In genomic region chr3L:15775498-15775897, dm6 we compare ENCODE assay signal across 1 fruit fly cellular context.
TF ChIP-seq lines count a peak whose summit lies in the region.

No protein-coding gene starts in this region.

TF ChIP-seq in whole organism, embryonic, 481 proteins besides CTCF, POLR2A, EP300 and RAD21 (continued from another document and continues in another):
- TF ChIP-seq CG14710 (tag; optimal IDR thresholded peaks at IDR 0.05; lab: Kevin White, UChicago) (peak; percentile 55), vfl (GFP tag; optimal IDR thresholded peaks at IDR 0.05; lab: Kevin White, UChicago) (no peak), h (optimal IDR thresholded peaks at IDR 0.05; lab: Kevin White, UChicago) (no peak), CG13775 (GFP tag; optimal IDR thresholded peaks at IDR 0.05; lab: Kevin White, UChicago) (peak; percentile 6), CG3065 (GFP tag; optimal IDR thresholded peaks at IDR 0.05; lab: Kevin White, UChicago) (no peak), eyg (GFP tag; optimal IDR thresholded peaks at IDR 0.05; lab: Kevin White, UChicago) (no peak), chn (GFP tag; optimal IDR thresholded peaks at IDR 0.05; lab: Kevin White, UChicago) (no peak), B-H2 (GFP tag; optimal IDR thresholded peaks at IDR 0.05; lab: Kevin White, UChicago) (no peak), CG7357 (GFP tag; IDR thresholded peaks at IDR 0.05; lab: Robert Waterston, UW) (0 out of 3 replicates have a peak, but pooled peaks have one; percentile 13), Ptx1 (GFP tag; IDR thresholded peaks at IDR 0.05; lab: Robert Waterston, UW) (no peak), sqz (GFP tag; optimal IDR thresholded peaks at IDR 0.05; lab: Kevin White, UChicago) (no peak), lola (GFP tag; optimal IDR thresholded peaks at IDR 0.05; lab: Kevin White, UChicago) (peak in 1 of 3 experiments; percentile 58), lov (optimal IDR thresholded peaks at IDR 0.05; lab: Kevin White, UChicago) (no peak), lov (GFP tag; IDR thresholded peaks at IDR 0.05; lab: Robert Waterston, UW) (0 out of 3 replicates have a peak, but pooled peaks have one; percentile 26), CG17361 (GFP tag; IDR thresholded peaks at IDR 0.05; lab: Robert Waterston, UW) (peak; percentile 65; the same call in 2 of the 3 replicates), eve (GFP tag; optimal IDR thresholded peaks at IDR 0.05; lab: Kevin White, UChicago) (peak in 1 of 2 experiments; percentile 2), Mrtf (GFP tag; IDR thresholded peaks at IDR 0.05; lab: Robert Waterston, UW) (no peak), zfh1 (GFP tag; IDR thresholded peaks at IDR 0.05; lab: Robert Waterston, UW) (no peak), CG8924 (tag; optimal IDR thresholded peaks at IDR 0.05; lab: Kevin White, UChicago) (peak; percentile 39), CG10366 (GFP tag; IDR thresholded peaks at IDR 0.05; lab: Robert Waterston, UW) (no peak), CG9932 (GFP tag; IDR thresholded peaks at IDR 0.05; lab: Robert Waterston, UW) (no peak), CG11504 (tag; optimal IDR thresholded peaks at IDR 0.05; lab: Kevin White, UChicago) (peak; percentile 62), H15 (GFP tag; IDR thresholded peaks at IDR 0.05; lab: Robert Waterston, UW) (no peak), CG2678 (tag; optimal IDR thresholded peaks at IDR 0.05; lab: Kevin White, UChicago) (peak; percentile 44), ase (GFP tag; IDR thresholded peaks at IDR 0.05; lab: Robert Waterston, UW) (no peak), ems (GFP tag; optimal IDR thresholded peaks at IDR 0.05; lab: Kevin White, UChicago) (no peak), CG5953 (GFP tag; IDR thresholded peaks at IDR 0.05; lab: Robert Waterston, UW) (no peak), CG17328 (GFP tag; IDR thresholded peaks at IDR 0.05; lab: Robert Waterston, UW) (no peak), Hr78 (GFP tag; optimal IDR thresholded peaks at IDR 0.05; lab: Kevin White, UChicago) (no peak), kah (GFP tag; optimal IDR thresholded peaks at IDR 0.05; lab: Kevin White, UChicago) (no peak), Kr (GFP tag; optimal IDR thresholded peaks at IDR 0.05; lab: Kevin White, UChicago) (no peak), cato (GFP tag; optimal IDR thresholded peaks at IDR 0.05; lab: Kevin White, UChicago; ENCODE audit: borderline replicate concordance) (no peak), E2f2 (GFP tag; IDR thresholded peaks at IDR 0.05; lab: Robert Waterston, UW) (no peak), CG15479 (GFP tag; optimal IDR thresholded peaks at IDR 0.05; lab: Kevin White, UChicago) (no peak), tio (GFP tag; optimal IDR thresholded peaks at IDR 0.05; lab: Kevin White, UChicago) (peak; percentile 5), trem (tag; optimal IDR thresholded peaks at IDR 0.05; lab: Kevin White, UChicago) (peak; percentile 12), row (GFP tag; IDR thresholded peaks at IDR 0.05; lab: Robert Waterston, UW) (peak; percentile 11; the same call in 1 of the 3 replicates), CG6683 (GFP tag; optimal IDR thresholded peaks at IDR 0.05; lab: Kevin White, UChicago) (no peak), CG3995 (GFP tag; optimal IDR thresholded peaks at IDR 0.05; lab: Kevin White, UChicago) (no peak), nerfin-1 (tag; optimal IDR thresholded peaks at IDR 0.05; lab: Kevin White, UChicago) (no peak), HHEX (GFP tag; optimal IDR thresholded peaks at IDR 0.05; lab: Kevin White, UChicago) (no peak), vvl (GFP tag; IDR thresholded peaks at IDR 0.05; lab: Robert Waterston, UW) (no peak), CG10147 (GFP tag; optimal IDR thresholded peaks at IDR 0.05; lab: Kevin White, UChicago) (peak; percentile 1), CG9797 (GFP tag; optimal IDR thresholded peaks at IDR 0.05; lab: Kevin White, UChicago) (no peak), grau (tag; optimal IDR thresholded peaks at IDR 0.05; lab: Kevin White, UChicago) (peak; percentile 39), tll (GFP tag; optimal IDR thresholded peaks at IDR 0.05; lab: Kevin White, UChicago) (no peak), Hr51 (GFP tag; optimal IDR thresholded peaks at IDR 0.05; lab: Kevin White, UChicago) (peak in 1 of 2 experiments; percentile 31), NFAT (GFP tag; IDR thresholded peaks at IDR 0.05; lab: Robert Waterston, UW) (no peak), nom (GFP tag; optimal IDR thresholded peaks at IDR 0.05; lab: Kevin White, UChicago) (no peak), sna (GFP tag; IDR thresholded peaks at IDR 0.05; lab: Robert Waterston, UW; ENCODE audit: partially characterized antibody) (no peak), Dip2 (GFP tag; IDR thresholded peaks at IDR 0.05; lab: Robert Waterston, UW) (no peak), gem (tag; optimal IDR thresholded peaks at IDR 0.05; lab: Kevin White, UChicago) (peak; percentile 52), CG4820 (GFP tag; optimal IDR thresholded peaks at IDR 0.05; lab: Kevin White, UChicago) (peak; percentile 5), CG9727 (GFP tag; optimal IDR thresholded peaks at IDR 0.05; lab: Kevin White, UChicago) (peak; percentile 22), Xrp1 (GFP tag; IDR thresholded peaks at IDR 0.05; lab: Robert Waterston, UW) (peak; percentile 40; the same call in 1 of the 2 replicates), CG6689 (GFP tag; IDR thresholded peaks at IDR 0.05; lab: Robert Waterston, UW) (no peak), CG32772 (GFP tag; IDR thresholded peaks at IDR 0.05; lab: Robert Waterston, UW) (no peak), Vsx1 (GFP tag; optimal IDR thresholded peaks at IDR 0.05; lab: Kevin White, UChicago) (no peak), chif (GFP tag; optimal IDR thresholded peaks at IDR 0.05; lab: Kevin White, UChicago) (no peak), CG11247 (GFP tag; IDR thresholded peaks at IDR 0.05; lab: Robert Waterston, UW) (no peak), CkIIα-i1 (GFP tag; IDR thresholded peaks at IDR 0.05; lab: Robert Waterston, UW) (no peak), Six4 (GFP tag; optimal IDR thresholded peaks at IDR 0.05; lab: Kevin White, UChicago) (no peak), ranshi (GFP tag; IDR thresholded peaks at IDR 0.05; lab: Robert Waterston, UW) (no peak), CG11696 (GFP tag; IDR thresholded peaks at IDR 0.05; lab: Robert Waterston, UW) (no peak), CG12391 (tag; optimal IDR thresholded peaks at IDR 0.05; lab: Kevin White, UChicago) (peak; percentile 39), CG14860 (GFP tag; IDR thresholded peaks at IDR 0.05; lab: Robert Waterston, UW; ENCODE audit: partially characterized antibody) (no peak), nau (GFP tag; optimal IDR thresholded peaks at IDR 0.05; lab: Kevin White, UChicago) (no peak), hth (optimal IDR thresholded peaks at IDR 0.05; lab: Kevin White, UChicago) (no peak), CG15269 (tag; optimal IDR thresholded peaks at IDR 0.05; lab: Kevin White, UChicago) (no peak), scrt (GFP tag; optimal IDR thresholded peaks at IDR 0.05; lab: Kevin White, UChicago) (no peak), CG8359 (GFP tag; optimal IDR thresholded peaks at IDR 0.05; lab: Kevin White, UChicago; ENCODE audit: borderline replicate concordance) (peak; percentile 1), CG7963 (GFP tag; IDR thresholded peaks at IDR 0.05; lab: Robert Waterston, UW; ENCODE audit: partially characterized antibody) (no peak), CG4424 (GFP tag; optimal IDR thresholded peaks at IDR 0.05; lab: Kevin White, UChicago) (peak; percentile 37), toy (GFP tag; IDR thresholded peaks at IDR 0.05; lab: Robert Waterston, UW) (no peak), sob (GFP tag; IDR thresholded peaks at IDR 0.05; lab: Robert Waterston, UW) (no peak), CG32767 (GFP tag; IDR thresholded peaks at IDR 0.05; lab: Robert Waterston, UW) (no peak), peb (GFP tag; IDR thresholded peaks at IDR 0.05; lab: Robert Waterston, UW) (no peak), Xbp1 (GFP tag; optimal IDR thresholded peaks at IDR 0.05; lab: Kevin White, UChicago) (peak; percentile 11), Sox102F (GFP tag; optimal IDR thresholded peaks at IDR 0.05; lab: Kevin White, UChicago) (peak; percentile 38), zen (tag; optimal IDR thresholded peaks at IDR 0.05; lab: Kevin White, UChicago) (peak; percentile 4), Max (GFP tag; optimal IDR thresholded peaks at IDR 0.05; lab: Kevin White, UChicago) (peak; percentile 2), CG12219 (GFP tag; optimal IDR thresholded peaks at IDR 0.05; lab: Kevin White, UChicago) (no peak), slbo (GFP tag; IDR thresholded peaks at IDR 0.05; lab: Robert Waterston, UW) (no peak), gce (GFP tag; IDR thresholded peaks at IDR 0.05; lab: Robert Waterston, UW) (no peak), ttk (GFP tag; IDR thresholded peaks at IDR 0.05; lab: Robert Waterston, UW) (no peak), HLH4C (GFP tag; IDR thresholded peaks at IDR 0.05; lab: Robert Waterston, UW; ENCODE audit: partially characterized antibody) (no peak), Dek (tag; optimal IDR thresholded peaks at IDR 0.05; lab: Kevin White, UChicago) (no peak), Abd-B (GFP tag; optimal IDR thresholded peaks at IDR 0.05; lab: Kevin White, UChicago) (no peak), odd (GFP tag; optimal IDR thresholded peaks at IDR 0.05; lab: Kevin White, UChicago) (peak; percentile 11), CG4854 (GFP tag; optimal IDR thresholded peaks at IDR 0.05; lab: Kevin White, UChicago) (no peak), fd64A (GFP tag; optimal IDR thresholded peaks at IDR 0.05; lab: Kevin White, UChicago) (no peak), Hr39 (optimal IDR thresholded peaks at IDR 0.05; lab: Kevin White, UChicago) (no peak), CoRest (tag; optimal IDR thresholded peaks at IDR 0.05; lab: Kevin White, UChicago) (peak; percentile 23), stc (GFP tag; IDR thresholded peaks at IDR 0.05; lab: Robert Waterston, UW) (no peak), fd96Cb (tag; optimal IDR thresholded peaks at IDR 0.05; lab: Kevin White, UChicago) (peak; percentile 47), CG8290 (GFP tag; optimal IDR thresholded peaks at IDR 0.05; lab: Kevin White, UChicago) (no peak), CG8290 (tag; optimal IDR thresholded peaks at IDR 0.05; lab: Kevin White, UChicago) (no peak), CG18476 (GFP tag; optimal IDR thresholded peaks at IDR 0.05; lab: Kevin White, UChicago) (no peak), CG4282 (GFP tag; optimal IDR thresholded peaks at IDR 0.05; lab: Kevin White, UChicago) (no peak), NC2β (GFP tag; optimal IDR thresholded peaks at IDR 0.05; lab: Kevin White, UChicago) (no peak), lmd (GFP tag; IDR thresholded peaks at IDR 0.05; lab: Robert Waterston, UW) (no peak), CG18262 (tag; optimal IDR thresholded peaks at IDR 0.05; lab: Kevin White, UChicago) (peak; percentile 52), Adf1 (GFP tag; IDR thresholded peaks at IDR 0.05; lab: Robert Waterston, UW) (no peak), CG34422 (GFP tag; IDR thresholded peaks at IDR 0.05; lab: Robert Waterston, UW) (no peak), Blimp-1 (GFP tag; optimal IDR thresholded peaks at IDR 0.05; lab: Kevin White, UChicago) (peak; percentile 46), CG2712 (tag; optimal IDR thresholded peaks at IDR 0.05; lab: Kevin White, UChicago) (peak; percentile 46), Doc2 (GFP tag; IDR thresholded peaks at IDR 0.05; lab: Robert Waterston, UW) (no peak), kni (GFP tag; optimal IDR thresholded peaks at IDR 0.05; lab: Kevin White, UChicago) (no peak), pho (GFP tag; optimal IDR thresholded peaks at IDR 0.05; lab: Kevin White, UChicago) (no peak), gt (GFP tag; IDR thresholded peaks at IDR 0.05; lab: Robert Waterston, UW) (no peak), tap (tag; optimal IDR thresholded peaks at IDR 0.05; lab: Kevin White, UChicago) (peak; percentile 17), CG13424 (tag; optimal IDR thresholded peaks at IDR 0.05; lab: Kevin White, UChicago) (peak; percentile 29), dan (GFP tag; IDR thresholded peaks at IDR 0.05; lab: Robert Waterston, UW) (no peak), Fer1 (GFP tag; optimal IDR thresholded peaks at IDR 0.05; lab: Kevin White, UChicago) (peak; percentile 13), CG17568 (GFP tag; optimal IDR thresholded peaks at IDR 0.05; lab: Kevin White, UChicago) (no peak), run (tag; optimal IDR thresholded peaks at IDR 0.05; lab: Kevin White, UChicago) (no peak), CG17802 (tag; optimal IDR thresholded peaks at IDR 0.05; lab: Kevin White, UChicago) (no peak), sr (GFP tag; IDR thresholded peaks at IDR 0.05; lab: Robert Waterston, UW) (no peak), Ravus (GFP tag; IDR thresholded peaks at IDR 0.05; lab: Robert Waterston, UW) (no peak), cad (GFP tag; optimal IDR thresholded peaks at IDR 0.05; lab: Kevin White, UChicago) (no peak), CG30403 (GFP tag; optimal IDR thresholded peaks at IDR 0.05; lab: Kevin White, UChicago) (peak; percentile 15), stwl (tag; optimal IDR thresholded peaks at IDR 0.05; lab: Kevin White, UChicago) (no peak), Hey (tag; optimal IDR thresholded peaks at IDR 0.05; lab: Kevin White, UChicago) (no peak), Camta (GFP tag; optimal IDR thresholded peaks at IDR 0.05; lab: Kevin White, UChicago) (no peak), Sry-β (GFP tag; optimal IDR thresholded peaks at IDR 0.05; lab: Kevin White, UChicago) (no peak), CG5180 (GFP tag; optimal IDR thresholded peaks at IDR 0.05; lab: Kevin White, UChicago) (no peak), ro (GFP tag; IDR thresholded peaks at IDR 0.05; lab: Robert Waterston, UW) (no peak), CG15011 (GFP tag; optimal IDR thresholded peaks at IDR 0.05; lab: Kevin White, UChicago) (no peak), sisA (GFP tag; IDR thresholded peaks at IDR 0.05; lab: Robert Waterston, UW) (no peak), Antp (GFP tag; optimal IDR thresholded peaks at IDR 0.05; lab: Kevin White, UChicago) (no peak), lbe (GFP tag; optimal IDR thresholded peaks at IDR 0.05; lab: Kevin White, UChicago) (no peak), CG8478 (optimal IDR thresholded peaks at IDR 0.05; lab: Kevin White, UChicago) (no peak), Drgx (GFP tag; IDR thresholded peaks at IDR 0.05; lab: Robert Waterston, UW) (no peak), Neu2 (GFP tag; optimal IDR thresholded peaks at IDR 0.05; lab: Kevin White, UChicago; ENCODE audit: borderline replicate concordance) (no peak), caup (GFP tag; optimal IDR thresholded peaks at IDR 0.05; lab: Kevin White, UChicago; ENCODE audit: severe bottlenecking) (no peak), mirr (GFP tag; optimal IDR thresholded peaks at IDR 0.05; lab: Kevin White, UChicago) (no peak), ftz-f1 (GFP tag; optimal IDR thresholded peaks at IDR 0.05; lab: Kevin White, UChicago) (no peak), her (GFP tag; optimal IDR thresholded peaks at IDR 0.05; lab: Kevin White, UChicago) (no peak), CG12104 (GFP tag; optimal IDR thresholded peaks at IDR 0.05; lab: Kevin White, UChicago) (no peak)
